Worm (Caenorhabditis elegans) whole organism, late embryonic: ENCODE data around the gene ulp-2.

Experiments used
- C38D4.7 ChIP-seq: fragments of 200-800 bp; sonication (Bioruptor generic); optimal IDR thresholded peaks from 2 replicates; lab custom pipeline; 2018; ENCODE audit warnings: mild to moderate bottlenecking, missing genetic modification characterization, moderate library complexity, missing compliant biosample characterization
- F13H6.1 ChIP-seq: sonication (generic microtip); optimal IDR thresholded peaks from 2 replicates; lab custom pipeline; 2016; ENCODE audit warnings: missing genetic modification characterization, missing compliant biosample characterization
- ama-1 ChIP-seq: fragments of 150-350 bp; optimal IDR thresholded peaks from 2 replicates; lab custom pipeline; 2014
- ceh-2 ChIP-seq: sonication (generic microtip); optimal IDR thresholded peaks from 2 replicates; lab custom pipeline; 2016; ENCODE audit warnings: missing genotype, missing genetic modification characterization, missing compliant biosample characterization
- hlh-13 ChIP-seq: fragments of 200-800 bp; sonication (Bioruptor generic); optimal IDR thresholded peaks from 2 replicates; lab custom pipeline; 2018; ENCODE audit warnings: mild to moderate bottlenecking, missing genetic modification characterization, missing compliant biosample characterization
- nhr-11 ChIP-seq: fragments of 150-350 bp; optimal IDR thresholded peaks from 2 replicates; lab custom pipeline; 2014; ENCODE audit warnings: missing biosample characterization, missing genetic modification characterization
- pha-4 ChIP-seq: fragments of 150-350 bp; optimal IDR thresholded peaks from 2 replicates; lab custom pipeline; 2018; ENCODE audit warnings: missing biosample characterization, missing genetic modification reagents, missing genetic modification characterization
- pqm-1 ChIP-seq: sonication (generic microtip); optimal IDR thresholded peaks from 2 replicates; lab custom pipeline; 2016; ENCODE audit warnings: missing genetic modification characterization, missing compliant biosample characterization
- pros-1 ChIP-seq: fragments of 150-350 bp; optimal IDR thresholded peaks from 2 replicates; lab custom pipeline; 2014; ENCODE audit warnings: missing biosample characterization, missing genetic modification reagents, missing genetic modification characterization
- tbx-2 ChIP-seq: sonication (generic microtip); optimal IDR thresholded peaks from 2 replicates; lab custom pipeline; 2016; ENCODE audit warnings: missing genetic modification characterization, missing compliant biosample characterization

DNA sequence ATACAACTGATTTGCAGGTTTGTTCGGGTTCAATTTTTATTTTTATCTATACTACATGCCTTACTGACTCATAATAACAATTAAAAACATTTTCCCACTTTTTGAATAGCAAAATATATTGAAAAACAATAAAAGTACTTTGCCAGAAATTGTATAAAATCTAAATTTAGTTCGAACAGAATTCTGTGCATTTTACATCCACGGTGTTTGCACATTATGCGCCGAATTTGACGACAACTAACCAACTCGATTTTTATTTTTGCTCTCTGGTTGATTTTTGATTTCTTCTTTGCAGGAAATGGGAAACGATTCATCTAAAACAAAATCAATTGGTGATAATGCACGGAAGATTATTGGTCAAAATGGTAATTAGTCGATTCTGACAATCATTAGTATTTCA lies 12.9 kb downstream of the ulp-2 start:
- TF ChIP-seq hlh-13 (GFP tag; lab: Kevin White, UChicago) (no peak), tbx-2 (tag; lab: Kevin White, UChicago) (no peak), pqm-1 (no peak), nhr-11 (tag; lab: Kevin White, UChicago) (no peak), ama-1 (lab: Kevin White, UChicago) (no peak), pros-1 (tag; lab: Kevin White, UChicago) (no peak), pha-4 (tag; lab: Kevin White, UChicago) (no peak), ceh-2 (tag; lab: Kevin White, UChicago) (no peak), C38D4.7 (GFP tag; lab: Kevin White, UChicago) (no peak), F13H6.1 (no peak)
